Worm (Caenorhabditis elegans) whole organism, young adult: ENCODE results near the gene C32B5.7.

Experiments
- ets-4 ChIP-seq: fragments of 200-800 bp; sonication (Bioruptor generic); optimal IDR thresholded peaks from 2 replicates; lab custom pipeline; 2018; ENCODE audit warnings: mild to moderate bottlenecking, missing genetic modification characterization, missing compliant biosample characterization
- nfyb-1 ChIP-seq: fragments of 200-800 bp; sonication (Bioruptor generic); IDR thresholded peaks from 2 replicates; pipeline ENCODE4 v1.3.6; 2022; ENCODE audit warnings: missing genetic modification reagents, missing genetic modification characterization, missing compliant biosample characterization
- nhr-27 ChIP-seq: fragments of 200-800 bp; sonication (Bioruptor generic); optimal IDR thresholded peaks from 2 replicates; lab custom pipeline; 2018; ENCODE audit warnings: mild to moderate bottlenecking, missing genetic modification characterization, moderate library complexity, missing compliant biosample characterization
- pha-4 ChIP-seq: fragments of 150-350 bp; sonication (generic microtip); optimal IDR thresholded peaks from 2 replicates; lab custom pipeline; 2014; ENCODE audit warnings: missing biosample characterization, missing genetic modification reagents, missing genetic modification characterization
- repo-1 ChIP-seq: sonication (generic microtip); optimal IDR thresholded peaks from 2 replicates; lab custom pipeline; 2017; ENCODE audit warnings: mild to moderate bottlenecking, missing genetic modification characterization, missing compliant biosample characterization

DNA sequence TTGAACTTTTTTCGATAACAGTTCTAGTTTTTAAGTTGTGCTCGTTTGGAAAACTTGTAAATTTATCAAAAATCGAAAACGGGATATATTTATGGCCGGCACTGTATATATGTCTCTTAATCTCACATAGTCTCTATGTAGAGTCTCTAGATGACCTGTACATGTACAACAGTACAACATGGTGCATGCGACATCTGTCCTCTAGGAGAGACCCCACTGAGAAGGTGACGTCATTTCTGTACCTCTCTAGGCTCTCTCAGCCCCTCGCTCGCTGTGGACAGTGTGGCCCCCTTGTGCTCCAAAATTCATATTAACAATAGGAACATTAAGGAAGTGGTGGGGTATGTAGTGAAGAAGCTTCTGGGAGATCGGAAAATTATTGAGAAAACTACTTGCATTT lies 23.1 kb upstream of the C32B5.7 start:
- no peak for TF ChIP-seq repo-1 (tag; lab: Kevin White, UChicago)
- TF ChIP-seq nhr-27 (tag; lab: Kevin White, UChicago): no peak
- no peak for TF ChIP-seq ets-4 (GFP tag; lab: Kevin White, UChicago)
- no peak for TF ChIP-seq nfyb-1 (GFP tag; lab: Robert Waterston, UW)
- no peak for TF ChIP-seq pha-4 (tag; lab: Kevin White, UChicago)
